Fruit fly (Drosophila melanogaster): ENCODE results near the gene Dhc1.

The Dhc1 gene

DNA sequence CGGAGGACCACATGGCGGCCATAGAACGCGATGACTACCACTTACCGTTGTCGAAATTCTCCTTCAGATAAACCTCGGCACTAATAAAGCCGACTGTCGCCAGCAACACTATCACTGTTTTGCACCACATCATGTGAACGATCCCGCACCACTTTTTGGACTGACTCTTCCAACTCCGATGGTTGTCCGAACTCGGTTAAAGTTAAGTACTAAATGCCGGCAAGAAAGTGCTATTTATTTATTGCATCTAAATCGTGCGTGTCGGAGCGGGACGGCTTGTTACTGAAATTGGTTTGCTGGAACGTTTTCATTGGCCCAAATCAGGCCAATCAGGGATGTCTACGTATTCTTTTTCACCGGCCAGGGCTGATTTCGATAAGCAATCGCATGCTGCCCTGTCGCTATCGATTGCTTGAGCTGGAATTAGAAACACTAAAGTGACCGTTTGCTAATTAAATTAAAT lies 43.8 kb downstream of the Dhc1 start, which contains the start of gene Calr (continued):
- no peak for TF ChIP-seq Fer2 (tag; optimal IDR thresholded peaks at IDR 0.05)
- TF ChIP-seq Sry-β (GFP tag; optimal IDR thresholded peaks at IDR 0.05) = no peak
- TF ChIP-seq oc (tag; optimal IDR thresholded peaks at IDR 0.05) = peak; percentile 67
- no peak for TF ChIP-seq prd (optimal IDR thresholded peaks at IDR 0.05)
- no peak for TF ChIP-seq prd (GFP tag; IDR thresholded peaks at IDR 0.05)
- TF ChIP-seq HLH54F (GFP tag; optimal IDR thresholded peaks at IDR 0.05) = no peak
- peak; percentile 37 for TF ChIP-seq MTF-1 (GFP tag; optimal IDR thresholded peaks at IDR 0.05; ENCODE audit: borderline replicate concordance)
- TF ChIP-seq fu2 (GFP tag; optimal IDR thresholded peaks at IDR 0.05) = no peak
- TF ChIP-seq CG12071 (GFP tag; optimal IDR thresholded peaks at IDR 0.05) = no peak
- no peak for TF ChIP-seq cwo (GFP tag; optimal IDR thresholded peaks at IDR 0.05)
- peak; percentile 4 for TF ChIP-seq org-1 (GFP tag; optimal IDR thresholded peaks at IDR 0.05)
- peak; percentile 52 for TF ChIP-seq salm (tag; optimal IDR thresholded peaks at IDR 0.05)
- peak; percentile 27 for TF ChIP-seq CG3163 (GFP tag; optimal IDR thresholded peaks at IDR 0.05)
- TF ChIP-seq CG12744 (GFP tag; optimal IDR thresholded peaks at IDR 0.05) = no peak
- TF ChIP-seq Optix (GFP tag; IDR thresholded peaks at IDR 0.05) = no peak
- TF ChIP-seq Hr3 (GFP tag; optimal IDR thresholded peaks at IDR 0.05) = peak; percentile 27
- TF ChIP-seq btn (GFP tag; optimal IDR thresholded peaks at IDR 0.05) = no peak
- TF ChIP-seq gcm2 (GFP tag; optimal IDR thresholded peaks at IDR 0.05) = peak; percentile 43
- peak; percentile 34 for TF ChIP-seq Max (GFP tag; optimal IDR thresholded peaks at IDR 0.05)
- no peak for TF ChIP-seq dm (GFP tag; optimal IDR thresholded peaks at IDR 0.05)
- TF ChIP-seq repo (GFP tag; optimal IDR thresholded peaks at IDR 0.05) = peak; percentile 25
- no peak for TF ChIP-seq CG14965 (GFP tag; optimal IDR thresholded peaks at IDR 0.05; ENCODE audit: borderline replicate concordance)
- no peak for TF ChIP-seq CG9876 (GFP tag; optimal IDR thresholded peaks at IDR 0.05)
- TF ChIP-seq Stat92E (GFP tag; optimal IDR thresholded peaks at IDR 0.05) = peak in 1 of 3 experiments; percentile 61
- peak; percentile 0 for TF ChIP-seq ems (GFP tag; optimal IDR thresholded peaks at IDR 0.05)
- no peak for TF ChIP-seq Chrac-16 (GFP tag; optimal IDR thresholded peaks at IDR 0.05)
- no peak for TF ChIP-seq HLH3B (GFP tag; IDR thresholded peaks at IDR 0.05)
- peak; percentile 50 for TF ChIP-seq CHES-1-like (GFP tag; optimal IDR thresholded peaks at IDR 0.05)
- TF ChIP-seq ara (GFP tag; IDR thresholded peaks at IDR 0.05) = no peak
- TF ChIP-seq CG17186 (GFP tag; optimal IDR thresholded peaks at IDR 0.05) = no peak
- TF ChIP-seq CG15479 (GFP tag; optimal IDR thresholded peaks at IDR 0.05) = peak; percentile 69
- TF ChIP-seq croc (GFP tag; conservative IDR thresholded peaks at IDR 0.05) = no peak
- peak; percentile 50 for TF ChIP-seq CG33213 (GFP tag; optimal IDR thresholded peaks at IDR 0.05)
- peak; percentile 27 for TF ChIP-seq HHEX (GFP tag; optimal IDR thresholded peaks at IDR 0.05)
- TF ChIP-seq CG14014 (GFP tag; IDR thresholded peaks at IDR 0.05) = no peak
- TF ChIP-seq Dad (GFP tag; optimal IDR thresholded peaks at IDR 0.05) = peak; percentile 3
- no peak for TF ChIP-seq dmrt99B (tag; optimal IDR thresholded peaks at IDR 0.05)
- no peak for TF ChIP-seq twi (tag; optimal IDR thresholded peaks at IDR 0.05)
- TF ChIP-seq sisA (GFP tag; IDR thresholded peaks at IDR 0.05) = no peak
- TF ChIP-seq Vsx1 (GFP tag; optimal IDR thresholded peaks at IDR 0.05) = peak; percentile 46
- TF ChIP-seq unc-4 (GFP tag; IDR thresholded peaks at IDR 0.05; ENCODE audit: partially characterized antibody) = no peak
- TF ChIP-seq CG32532 (GFP tag; IDR thresholded peaks at IDR 0.05) = no peak
- no peak for TF ChIP-seq CG14860 (GFP tag; IDR thresholded peaks at IDR 0.05; ENCODE audit: partially characterized antibody)
- peak; percentile 95 for TF ChIP-seq Med (GFP tag)
- no peak for TF ChIP-seq CG4854 (GFP tag; optimal IDR thresholded peaks at IDR 0.05)
- TF ChIP-seq ro (GFP tag; IDR thresholded peaks at IDR 0.05) = no peak
- peak; percentile 72 for TF ChIP-seq Hmr (GFP tag; optimal IDR thresholded peaks at IDR 0.05)
- TF ChIP-seq CG17568 (GFP tag; optimal IDR thresholded peaks at IDR 0.05) = no peak
- TF ChIP-seq danr (GFP tag; IDR thresholded peaks at IDR 0.05) = no peak
- peak; percentile 46 for TF ChIP-seq CG7271 (tag; optimal IDR thresholded peaks at IDR 0.05)
- peak; percentile 47 for TF ChIP-seq nmo (GFP tag; optimal IDR thresholded peaks at IDR 0.05)
